Fruit fly (Drosophila melanogaster) whole organism, wandering third instar larva: ENCODE results near the gene Rhau.

Source experiments
- GATAd ChIP-seq: sonication (Bioruptor generic); optimal IDR thresholded peaks from 2 replicates; lab custom pipeline; 2016; ENCODE audit warnings: missing biosample characterization, missing genetic modification characterization
- Hr78 ChIP-seq: fragments of >200 bp; optimal IDR thresholded peaks from 2 replicates; lab custom pipeline; 2017; ENCODE audit warnings: missing biosample characterization, missing genetic modification characterization
- OdsH ChIP-seq: fragments of 200-800 bp; sonication (Bioruptor generic); optimal IDR thresholded peaks from 2 replicates; lab custom pipeline; 2016; ENCODE audit warnings: missing biosample characterization, mild to moderate bottlenecking, missing genetic modification characterization
- Vsx2 ChIP-seq: fragments of 200-300, 225-300 bp; sonication (Bioruptor generic); optimal IDR thresholded peaks from 2 replicates; lab custom pipeline; 2018; ENCODE audit warnings: missing biosample characterization, missing genetic modification characterization; ENCODE audit not compliant: partially characterized antibody
- dl ChIP-seq, 2 experiments: fragments of 175-275, 200-275 bp in 1 of 2; fragments of 200-275 bp in 1 of 2; sonication (Bioruptor generic); optimal IDR thresholded peaks; lab custom pipeline; 2018; ENCODE audit warnings: mild to moderate bottlenecking in 2 of 2, missing biosample characterization in 2 of 2, missing genetic modification characterization in 2 of 2, moderate library complexity in 2 of 2; ENCODE audit not compliant: partially characterized antibody in 2 of 2, insufficient read depth in 1 of 2
- dsf ChIP-seq: sonication (Bioruptor generic); optimal IDR thresholded peaks from 2 replicates; lab custom pipeline; 2016; ENCODE audit warnings: missing biosample characterization, missing genetic modification characterization, borderline replicate concordance
- h ChIP-seq: fragments of 200-800 bp; sonication (Bioruptor generic); optimal IDR thresholded peaks from 3 replicates; lab custom pipeline; 2016; ENCODE audit warnings: missing biosample characterization, mild to moderate bottlenecking, missing genetic modification characterization
- pan ChIP-seq: fragments of >200 bp; optimal IDR thresholded peaks from 2 replicates; lab custom pipeline; 2017
- tai ChIP-seq: sonication (Bioruptor generic); optimal IDR thresholded peaks from 2 replicates; lab custom pipeline; 2016; ENCODE audit warnings: missing biosample characterization, missing genetic modification characterization
- usp ChIP-seq: fragments of >200 bp; optimal IDR thresholded peaks from 2 replicates; lab custom pipeline; 2017; ENCODE audit warnings: missing biosample characterization, missing genetic modification characterization

DNA sequence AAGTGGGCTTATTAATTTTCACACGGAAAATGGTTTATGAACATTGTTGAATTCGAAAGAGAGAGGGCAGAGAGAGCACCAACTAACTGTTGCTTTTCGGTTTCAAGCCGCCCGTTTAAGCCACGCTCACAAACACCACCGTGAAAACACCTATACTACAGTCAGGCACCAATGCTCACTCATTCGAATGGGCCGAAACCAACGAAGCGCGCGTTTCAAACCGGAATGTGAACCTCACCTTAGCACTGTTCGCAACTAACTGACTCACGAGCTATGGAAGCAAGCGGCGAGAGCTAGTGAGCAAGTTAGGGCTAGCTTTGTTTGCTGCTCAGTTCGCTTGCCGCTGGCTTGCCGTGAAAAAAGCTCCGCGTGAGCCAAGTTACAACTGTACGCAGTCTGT lies 36.1 kb upstream of the Rhau start:
- TF ChIP-seq h (GFP tag; lab: Kevin White, UChicago), result peak; percentile 7
- TF ChIP-seq Hr78, result no peak
- no peak for TF ChIP-seq OdsH (GFP tag; lab: Kevin White, UChicago)
- TF ChIP-seq Vsx2 (GFP tag; lab: Kevin White, UChicago), result no peak
- peak in 1 of 2 experiments; percentile 26 for TF ChIP-seq dl (GFP tag; optimal IDR thresholded peaks at IDR 0.05; lab: Kevin White, UChicago; ENCODE audit: insufficient read depth in 1 of 2, partially characterized antibody in 2 of 2)
- no peak for TF ChIP-seq GATAd
- no peak for TF ChIP-seq tai (GFP tag; lab: Kevin White, UChicago)
- TF ChIP-seq pan (lab: Kevin White, UChicago), result no peak
- TF ChIP-seq usp (GFP tag; lab: Kevin White, UChicago), result no peak
- TF ChIP-seq dsf, result no peak
